Worm (Caenorhabditis elegans) whole organism, midembryonic: Measurements from ENCODE around the gene capg-2.

Experiments
- T22C8.4 ChIP-seq: fragments of 200-800 bp; sonication (Bioruptor generic); IDR thresholded peaks from 2 replicates; pipeline ENCODE4 v1.3.6; 2022; ENCODE audit warnings: missing genetic modification characterization, missing compliant biosample characterization
- cog-1 ChIP-seq: sonication (generic microtip); optimal IDR thresholded peaks from 2 replicates; lab custom pipeline; 2016; ENCODE audit warnings: missing genetic modification characterization, missing compliant biosample characterization
- flt-1 ChIP-seq: fragments of 200-800 bp; sonication (Bioruptor generic); IDR thresholded peaks from 2 replicates; pipeline ENCODE4 v1.3.6; 2022; ENCODE audit warnings: missing genetic modification characterization, missing compliant biosample characterization
- klf-2 ChIP-seq: fragments of 200-800 bp; sonication (Bioruptor generic); conservative IDR thresholded peaks from 2 replicates; pipeline ENCODE4 v1.3.6; 2022; ENCODE audit warnings: missing genetic modification reagents, missing genetic modification characterization, missing compliant biosample characterization
- med-1 ChIP-seq: sonication (generic microtip); optimal IDR thresholded peaks from 2 replicates; lab custom pipeline; 2017; ENCODE audit warnings: missing genetic modification characterization, mild to moderate bottlenecking, missing compliant biosample characterization, antibody characterized with exemption, missing genetic modification reagents; ENCODE audit not compliant: insufficient read depth
- ref-1 ChIP-seq: fragments of 200-800 bp; sonication (Bioruptor generic); conservative IDR thresholded peaks from 2 replicates; pipeline ENCODE4 v1.3.6; 2022; ENCODE audit warnings: missing genetic modification reagents, missing genetic modification characterization, missing compliant biosample characterization
- tab-1 ChIP-seq: fragments of 200-800 bp; sonication (Bioruptor generic); IDR thresholded peaks from 2 replicates; pipeline ENCODE4 v1.3.6; 2022; ENCODE audit warnings: missing genetic modification characterization, missing compliant biosample characterization
- ztf-23 ChIP-seq: fragments of 200-800 bp; sonication (Bioruptor generic); IDR thresholded peaks from 2 replicates; pipeline ENCODE4 v1.3.6; 2022; ENCODE audit warnings: missing genetic modification reagents, missing genetic modification characterization, missing compliant biosample characterization
- ztf-29 ChIP-seq: fragments of 200-800 bp; sonication (Bioruptor generic); IDR thresholded peaks from 2 replicates; pipeline ENCODE4 v1.3.6; 2022; ENCODE audit warnings: missing genetic modification reagents, missing genetic modification characterization, missing compliant biosample characterization

capg-2 gene

DNA sequence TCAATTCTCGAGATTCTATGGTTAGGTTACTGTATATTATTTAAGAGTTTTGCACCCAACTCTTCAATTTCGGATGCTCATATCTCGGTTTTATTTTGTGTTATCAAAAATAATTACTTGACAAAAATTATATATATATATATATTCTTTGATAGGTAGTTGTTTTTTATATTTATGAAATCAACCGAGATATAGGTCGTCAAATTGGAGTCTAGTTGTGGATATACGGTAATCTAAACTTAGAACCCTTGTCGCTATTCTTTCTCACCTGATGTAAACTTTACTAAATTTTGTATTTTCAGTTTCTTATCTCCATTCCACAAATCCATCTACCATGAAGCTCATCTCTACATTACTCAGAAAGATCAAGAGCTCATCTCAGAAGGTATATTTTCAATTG is 11.5 kb downstream of the capg-2 start, which contains the start of gene F55C5.10:
F55C5.10 (plus strand) TSS at position 301 of the 400 bp plus-strand sequence.
- TF ChIP-seq med-1 (GFP tag; lab: Kevin White, UChicago) = no peak
- no peak for TF ChIP-seq flt-1 (GFP tag; lab: Robert Waterston, UW)
- no peak for TF ChIP-seq ztf-29 (GFP tag; lab: Robert Waterston, UW)
- no peak for TF ChIP-seq ztf-23 (GFP tag; lab: Robert Waterston, UW)
- TF ChIP-seq T22C8.4 (GFP tag; lab: Robert Waterston, UW) = no peak

DNA sequence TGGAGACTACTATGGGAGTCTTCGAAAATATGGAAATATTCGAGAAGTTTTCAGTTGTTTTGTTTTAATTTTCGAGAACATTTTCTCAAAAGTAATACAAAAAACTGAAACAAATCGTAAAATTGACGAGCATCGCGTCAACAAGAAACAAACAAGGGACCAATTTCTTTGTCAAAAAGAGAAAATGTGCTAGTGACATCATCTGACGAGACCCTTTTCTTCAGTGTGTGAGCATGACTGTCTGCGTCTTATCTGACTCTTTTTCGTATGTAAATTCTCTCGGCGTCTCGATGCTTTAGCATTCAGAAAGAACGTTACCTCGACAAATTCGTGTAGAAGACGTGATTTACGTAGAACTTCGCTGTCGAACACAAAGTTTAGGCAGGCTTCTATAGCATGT is 16.0 kb downstream of the capg-2 start:
- TF ChIP-seq cog-1 (no peak), ref-1 (GFP tag; lab: Robert Waterston, UW) (no peak), ztf-23 (GFP tag; lab: Robert Waterston, UW) (no peak), med-1 (GFP tag; lab: Kevin White, UChicago) (no peak), T22C8.4 (GFP tag; lab: Robert Waterston, UW) (no peak), ztf-29 (GFP tag; lab: Robert Waterston, UW) (no peak)

DNA sequence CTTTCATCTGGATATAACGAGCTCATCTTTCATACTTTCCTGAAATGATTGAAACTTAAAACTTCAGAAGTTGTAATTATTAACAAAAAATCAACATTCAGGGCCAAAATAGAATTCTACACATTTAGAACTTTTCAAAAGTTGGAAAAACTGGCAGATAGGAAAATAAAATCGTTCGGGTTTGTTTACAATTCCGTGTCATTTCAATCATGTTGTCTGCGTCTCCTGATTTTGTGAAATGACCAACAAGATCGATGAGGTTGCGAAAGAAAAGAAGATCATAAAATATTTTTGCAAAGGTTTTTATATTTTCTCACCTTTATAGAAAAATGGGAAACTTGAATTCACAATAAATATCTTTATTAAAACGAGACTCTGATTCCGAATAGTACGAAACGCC is 16.9 kb downstream of the capg-2 start, which contains the start of gene rskd-1:
rskd-1 (minus strand) TSS at position 39 of the 400 bp plus-strand sequence.
- TF ChIP-seq T22C8.4 (GFP tag; lab: Robert Waterston, UW) (no peak), tab-1 (no peak), ztf-23 (GFP tag; lab: Robert Waterston, UW) (no peak), flt-1 (GFP tag; lab: Robert Waterston, UW) (no peak), cog-1 (no peak), med-1 (GFP tag; lab: Kevin White, UChicago) (no peak), ztf-29 (GFP tag; lab: Robert Waterston, UW) (no peak), klf-2 (GFP tag; lab: Robert Waterston, UW) (no peak)

DNA sequence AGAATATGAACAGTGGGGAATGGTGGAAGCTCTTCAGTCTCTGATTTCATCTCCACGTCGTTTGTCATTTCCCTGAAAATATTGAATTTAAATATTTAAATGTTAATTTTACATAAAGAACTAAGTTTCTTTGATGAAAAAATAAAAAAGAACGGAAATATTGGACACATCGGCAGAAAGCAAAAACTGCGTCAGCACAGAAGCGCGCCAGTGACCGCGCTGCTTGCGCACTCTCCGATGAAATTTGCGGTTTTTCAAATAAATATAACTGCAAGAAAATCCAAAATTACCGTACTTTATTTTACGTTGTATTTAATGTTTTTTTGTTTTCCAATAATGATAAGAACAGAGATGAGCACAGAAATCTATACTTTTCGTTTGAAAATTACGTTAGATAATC is 19.9 kb downstream of the capg-2 start, which contains the start of the genes srpa-68 and srh-16:
srpa-68 (minus strand) TSS at position 72 of the 400 bp plus-strand sequence.
srh-16 (plus strand) TSS at position 275 of the 400 bp plus-strand sequence.
- TF ChIP-seq cog-1 = peak; percentile 79
- TF ChIP-seq ztf-23 (GFP tag; lab: Robert Waterston, UW) = peak; percentile 83
- no peak for TF ChIP-seq T22C8.4 (GFP tag; lab: Robert Waterston, UW)
- no peak for TF ChIP-seq ref-1 (GFP tag; lab: Robert Waterston, UW)
- TF ChIP-seq klf-2 (GFP tag; lab: Robert Waterston, UW) = 0 out of 2 replicates have a peak, but pooled peaks have one; percentile 48
- TF ChIP-seq tab-1 = peak; percentile 67; the same call in 1 of the 2 replicates
- peak; percentile 87 for TF ChIP-seq flt-1 (GFP tag; lab: Robert Waterston, UW)
- TF ChIP-seq med-1 (GFP tag; lab: Kevin White, UChicago) = peak; percentile 49
- TF ChIP-seq ztf-29 (GFP tag; lab: Robert Waterston, UW) = 0 out of 2 replicates have a peak, but pooled peaks have one; percentile 19

DNA sequence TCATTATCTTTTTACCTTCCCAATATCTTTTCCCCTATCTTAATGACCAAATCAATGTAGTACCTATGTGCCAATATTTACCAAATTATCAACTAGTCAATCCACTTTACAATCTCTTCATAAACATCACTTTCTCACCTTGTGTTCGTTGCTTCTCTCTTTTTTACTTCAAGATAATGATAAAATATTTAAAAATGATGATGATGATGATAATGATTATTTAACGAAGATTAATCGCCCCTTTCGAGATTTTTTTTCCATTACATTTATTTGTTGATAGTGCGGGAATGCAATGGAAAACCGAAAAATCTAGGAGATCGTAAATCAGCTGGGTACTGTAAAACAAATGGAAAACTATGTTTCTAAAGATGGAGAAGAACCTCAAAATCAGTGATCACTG is 22.4 kb downstream of the capg-2 start:
- no peak for TF ChIP-seq ztf-29 (GFP tag; lab: Robert Waterston, UW)
- no peak for TF ChIP-seq klf-2 (GFP tag; lab: Robert Waterston, UW)
- TF ChIP-seq T22C8.4 (GFP tag; lab: Robert Waterston, UW) = no peak
- no peak for TF ChIP-seq cog-1
- no peak for TF ChIP-seq tab-1
- no peak for TF ChIP-seq flt-1 (GFP tag; lab: Robert Waterston, UW)
- TF ChIP-seq med-1 (GFP tag; lab: Kevin White, UChicago) = no peak
- no peak for TF ChIP-seq ref-1 (GFP tag; lab: Robert Waterston, UW)

DNA sequence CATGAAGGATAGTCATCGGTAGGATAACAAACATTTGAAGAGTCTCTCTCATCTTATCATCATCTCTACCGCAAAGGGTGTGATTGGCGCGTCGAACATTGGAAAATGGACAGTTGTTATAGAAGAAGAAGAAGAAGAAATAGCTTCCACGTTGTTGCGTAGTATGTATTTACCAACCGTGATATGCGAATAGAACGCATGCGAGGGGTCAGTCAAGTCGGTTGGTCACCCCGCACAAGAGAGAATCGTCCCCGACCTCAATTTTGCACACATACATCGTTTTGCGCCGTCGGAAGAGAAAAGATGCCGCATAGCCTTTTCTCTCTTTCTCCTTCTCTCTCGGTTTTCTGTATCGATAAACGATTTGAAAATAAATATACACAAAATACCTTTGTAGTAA is 23.3 kb downstream of the capg-2 start:
- TF ChIP-seq ref-1 (GFP tag; lab: Robert Waterston, UW) (no peak), T22C8.4 (GFP tag; lab: Robert Waterston, UW) (no peak), tab-1 (no peak), klf-2 (GFP tag; lab: Robert Waterston, UW) (no peak), flt-1 (GFP tag; lab: Robert Waterston, UW) (no peak), ztf-23 (GFP tag; lab: Robert Waterston, UW) (no peak), med-1 (GFP tag; lab: Kevin White, UChicago) (no peak), cog-1 (no peak), ztf-29 (GFP tag; lab: Robert Waterston, UW) (no peak)

DNA sequence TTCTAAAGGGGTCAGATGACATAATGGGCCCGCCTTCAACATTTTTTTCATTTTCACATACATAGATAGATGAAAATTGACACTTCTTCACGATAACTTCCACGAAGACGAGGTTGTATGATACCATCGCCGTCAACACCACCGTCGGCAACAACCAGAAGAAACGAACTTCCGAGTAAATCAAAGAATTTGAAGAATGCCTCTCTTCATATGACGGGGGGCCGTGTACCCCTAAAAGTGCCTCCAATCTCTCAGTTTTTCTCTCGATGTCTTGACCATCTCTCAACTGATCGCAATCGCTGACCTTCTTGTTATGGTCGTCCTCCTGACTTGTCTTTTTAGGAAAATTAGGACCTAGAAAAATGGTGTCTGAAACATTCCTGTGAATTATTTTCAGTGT is 23.8 kb downstream of the capg-2 start:
- TF ChIP-seq klf-2 (GFP tag; lab: Robert Waterston, UW) (no peak), ztf-23 (GFP tag; lab: Robert Waterston, UW) (no peak)

DNA sequence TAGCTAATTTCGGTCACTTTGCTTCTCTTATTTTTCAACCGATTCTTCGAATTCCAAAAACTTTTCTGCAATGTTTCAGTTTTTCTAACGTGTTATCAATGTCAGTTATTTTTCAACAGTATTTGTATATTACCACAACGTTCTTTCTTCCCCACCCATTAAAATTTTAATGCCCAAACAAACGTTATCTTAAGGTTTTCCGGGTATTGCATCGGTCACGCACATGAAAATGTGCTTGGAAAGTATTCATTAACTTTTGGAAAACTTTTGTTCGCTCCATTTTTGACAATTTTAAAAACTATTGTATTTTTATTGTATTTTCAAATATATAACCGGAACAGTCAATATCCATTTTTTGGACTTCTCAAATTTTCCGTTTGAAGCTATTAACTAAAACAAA is 24.4 kb downstream of the capg-2 start:
- TF ChIP-seq flt-1 (GFP tag; lab: Robert Waterston, UW) = no peak
- no peak for TF ChIP-seq klf-2 (GFP tag; lab: Robert Waterston, UW)
- TF ChIP-seq T22C8.4 (GFP tag; lab: Robert Waterston, UW) = no peak
- TF ChIP-seq ztf-23 (GFP tag; lab: Robert Waterston, UW) = no peak
- no peak for TF ChIP-seq ref-1 (GFP tag; lab: Robert Waterston, UW)
- TF ChIP-seq ztf-29 (GFP tag; lab: Robert Waterston, UW) = no peak
- TF ChIP-seq med-1 (GFP tag; lab: Kevin White, UChicago) = no peak
- TF ChIP-seq tab-1 = no peak
- TF ChIP-seq cog-1 = no peak

DNA sequence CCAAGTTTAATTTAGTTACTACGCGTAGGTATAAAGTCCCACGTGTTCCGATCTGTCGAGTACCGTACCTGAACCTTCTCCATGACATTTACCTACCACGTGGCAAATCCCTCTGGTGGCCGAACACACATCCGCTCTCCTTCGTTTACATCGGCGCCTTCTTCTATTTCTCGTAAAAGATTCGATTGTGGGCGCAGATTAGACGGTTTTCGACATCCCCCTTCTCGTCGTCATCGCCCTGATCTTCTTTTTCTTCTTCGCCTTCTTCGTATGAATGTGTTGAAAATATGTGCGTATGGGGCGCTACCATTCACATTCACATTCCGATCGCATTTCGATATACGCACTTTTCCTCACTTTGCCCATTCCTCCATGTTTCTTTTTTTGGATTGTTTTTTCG is 25.1 kb downstream of the capg-2 start:
- TF ChIP-seq cog-1 (no peak), ztf-29 (GFP tag; lab: Robert Waterston, UW) (no peak), med-1 (GFP tag; lab: Kevin White, UChicago) (no peak), T22C8.4 (GFP tag; lab: Robert Waterston, UW) (no peak), flt-1 (GFP tag; lab: Robert Waterston, UW) (no peak), tab-1 (no peak), ztf-23 (GFP tag; lab: Robert Waterston, UW) (no peak), klf-2 (GFP tag; lab: Robert Waterston, UW) (no peak), ref-1 (GFP tag; lab: Robert Waterston, UW) (no peak)
